Fruit fly (Drosophila melanogaster) whole organism, embryonic: ENCODE measurements around the gene CG9702.

Experiments used
- Bteb2 ChIP-seq: fragments of 200-800 bp; sonication (Bioruptor generic); optimal IDR thresholded peaks from 2 replicates; lab custom pipeline; 2016; ENCODE audit warnings: missing biosample characterization, missing genetic modification characterization
- CG10147 ChIP-seq: fragments of 200-800 bp; sonication (Bioruptor generic); optimal IDR thresholded peaks from 2 replicates; lab custom pipeline; 2019; ENCODE audit warnings: missing biosample characterization, mild to moderate bottlenecking, missing genetic modification characterization, moderate library complexity
- CG10462 ChIP-seq: fragments of 200-800 bp; sonication (Bioruptor generic); optimal IDR thresholded peaks from 2 replicates; lab custom pipeline; 2016; ENCODE audit warnings: missing biosample characterization, missing genetic modification characterization
- CG13624 ChIP-seq: fragments of 200-800 bp; sonication (Bioruptor generic); optimal IDR thresholded peaks from 2 replicates; lab custom pipeline; 2016; ENCODE audit warnings: missing biosample characterization, missing genetic modification characterization
- CG14014 ChIP-seq: fragments of 200-800 bp; sonication (Bioruptor generic); IDR thresholded peaks from 2 replicates; pipeline ENCODE4 v1.3.6; 2022; ENCODE audit warnings: missing biosample characterization, missing genetic modification characterization
- CG15601 ChIP-seq: fragments of 200-800 bp; sonication (Bioruptor generic); optimal IDR thresholded peaks from 3 replicates; lab custom pipeline; 2019; ENCODE audit warnings: missing biosample characterization, mild to moderate bottlenecking, missing genetic modification characterization, moderate library complexity
- CG2202 ChIP-seq: fragments of 200-800 bp; sonication (Bioruptor generic); optimal IDR thresholded peaks from 2 replicates; lab custom pipeline; 2018; ENCODE audit warnings: missing biosample characterization, mild to moderate bottlenecking, missing genetic modification characterization
- CG2889 ChIP-seq: fragments of 200-800 bp; sonication (Bioruptor generic); IDR thresholded peaks from 3 replicates; pipeline ENCODE4 v1.3.6; 2022; ENCODE audit warnings: missing biosample characterization, missing genetic modification characterization
- CG3407 ChIP-seq: fragments of 200-800 bp; sonication (Bioruptor generic); optimal IDR thresholded peaks from 2 replicates; lab custom pipeline; 2018; ENCODE audit warnings: missing biosample characterization, mild to moderate bottlenecking, missing genetic modification characterization
- CG4424 ChIP-seq: fragments of 200-800 bp; sonication (Bioruptor generic); optimal IDR thresholded peaks from 3 replicates; lab custom pipeline; 2016; ENCODE audit warnings: missing biosample characterization, missing genetic modification characterization
- CG4617 ChIP-seq: fragments of 200-800 bp; sonication (Bioruptor generic); optimal IDR thresholded peaks from 3 replicates; lab custom pipeline; 2016; ENCODE audit warnings: missing biosample characterization, missing genetic modification characterization, borderline replicate concordance
- CG6654 ChIP-seq: fragments of 200-800 bp; sonication (Bioruptor generic); optimal IDR thresholded peaks from 2 replicates; lab custom pipeline; 2017; ENCODE audit warnings: missing biosample characterization, mild to moderate bottlenecking, missing genetic modification characterization
- CG6854 ChIP-seq: fragments of 200-800 bp; sonication (Bioruptor generic); optimal IDR thresholded peaks from 3 replicates; lab custom pipeline; 2017; ENCODE audit warnings: missing biosample characterization, mild to moderate bottlenecking, missing genetic modification characterization
- CG7987 ChIP-seq: fragments of 200-800 bp; sonication (Bioruptor generic); optimal IDR thresholded peaks from 2 replicates; lab custom pipeline; 2018; ENCODE audit warnings: missing biosample characterization, mild to moderate bottlenecking, missing genetic modification characterization, moderate library complexity
- CG8478 ChIP-seq: fragments of >200 bp; optimal IDR thresholded peaks from 2 replicates; lab custom pipeline; 2018
- CG9215 ChIP-seq: fragments of 200-800 bp; sonication (Bioruptor generic); IDR thresholded peaks from 2 replicates; pipeline ENCODE4 v1.3.6; 2022; ENCODE audit warnings: missing biosample characterization, missing genetic modification characterization
- CG9609 ChIP-seq: fragments of 200-800 bp; sonication (Bioruptor generic); optimal IDR thresholded peaks from 3 replicates; lab custom pipeline; 2016; ENCODE audit warnings: missing biosample characterization, missing genetic modification characterization
- CG9797 ChIP-seq: fragments of 200-800 bp; sonication (Bioruptor generic); optimal IDR thresholded peaks from 3 replicates; lab custom pipeline; 2018; ENCODE audit warnings: missing biosample characterization, mild to moderate bottlenecking, missing genetic modification characterization
- CHES-1-like ChIP-seq: fragments of 200-800 bp; sonication (Bioruptor generic); optimal IDR thresholded peaks from 2 replicates; lab custom pipeline; 2016; ENCODE audit warnings: missing biosample characterization, missing genetic modification characterization
- Camta ChIP-seq: fragments of 200-800 bp; sonication (Bioruptor generic); optimal IDR thresholded peaks from 2 replicates; lab custom pipeline; 2016; ENCODE audit warnings: missing biosample characterization, missing genetic modification characterization
- D ChIP-seq, 2 experiments: fragments of 200-800 bp in 1 of 2; fragments of >200 bp in 1 of 2; sonication (Bioruptor generic) in 1 of 2; optimal IDR thresholded peaks; 2 replicates in 1 of 2; 3 replicates in 1 of 2; lab custom pipeline; 2017; ENCODE audit warnings: mild to moderate bottlenecking in 1 of 2, missing biosample characterization in 1 of 2, missing genetic modification characterization in 1 of 2, missing genetic modification reagents in 1 of 2
- Deaf1 ChIP-seq: fragments of 200-800 bp; optimal IDR thresholded peaks from 3 replicates; lab custom pipeline; 2019; ENCODE audit warnings: missing biosample characterization, mild to moderate bottlenecking, missing genetic modification characterization, moderate library complexity
- HLH3B ChIP-seq: fragments of 200-800 bp; sonication (Bioruptor generic); IDR thresholded peaks from 2 replicates; pipeline ENCODE4 v1.3.6; 2022; ENCODE audit warnings: missing biosample characterization, missing genetic modification characterization
- HLH54F ChIP-seq: fragments of 200-800 bp; sonication (Bioruptor generic); optimal IDR thresholded peaks from 3 replicates; lab custom pipeline; 2016; ENCODE audit warnings: missing biosample characterization, missing genetic modification characterization
- Hr51 ChIP-seq, 2 experiments: fragments of 200-800 bp; sonication (Bioruptor generic); optimal IDR thresholded peaks; 2 replicates in 1 of 2; 3 replicates in 1 of 2; lab custom pipeline; 2016 to 2018; ENCODE audit warnings: missing biosample characterization in 2 of 2, missing genetic modification characterization in 2 of 2, mild to moderate bottlenecking in 1 of 2, moderate library complexity in 1 of 2
- Lhr ChIP-seq: fragments of 200-800 bp; sonication (Bioruptor generic); optimal IDR thresholded peaks from 3 replicates; lab custom pipeline; 2017; ENCODE audit warnings: mild to moderate bottlenecking, missing biosample characterization, missing genetic modification reagents, missing genetic modification characterization
- Nf-YC ChIP-seq: fragments of 200-800 bp; optimal IDR thresholded peaks from 3 replicates; lab custom pipeline; 2019; ENCODE audit warnings: missing biosample characterization, mild to moderate bottlenecking, missing genetic modification characterization, moderate library complexity
- Ssrp ChIP-seq: fragments of 200-800 bp; sonication (Bioruptor generic); optimal IDR thresholded peaks from 2 replicates; lab custom pipeline; 2018; ENCODE audit warnings: missing biosample characterization, mild to moderate bottlenecking, missing genetic modification characterization, moderate library complexity
- Trl ChIP-seq, 3 experiments: fragments of >200 bp in 2 of 3; fragments of 200-800 bp in 1 of 3; sonication (Bioruptor generic) in 1 of 3; optimal IDR thresholded peaks; 2 replicates in 1 of 3; 3 replicates in 2 of 3; lab custom pipeline; 2016 to 2017; ENCODE audit warnings: missing biosample characterization in 1 of 3, missing genetic modification characterization in 1 of 3
- abd-A ChIP-seq: fragments of 200-800 bp; sonication (Bioruptor generic); optimal IDR thresholded peaks from 3 replicates; lab custom pipeline; 2019; ENCODE audit warnings: missing biosample characterization, mild to moderate bottlenecking, missing genetic modification characterization, moderate library complexity
- aop ChIP-seq: fragments of 200-800 bp; sonication (Bioruptor generic); IDR thresholded peaks from 2 replicates; pipeline ENCODE4 v1.3.6; 2022; ENCODE audit warnings: missing biosample characterization, missing genetic modification characterization
- ase ChIP-seq: fragments of 200-800 bp; sonication (Bioruptor generic); IDR thresholded peaks from 3 replicates; pipeline ENCODE4 v1.3.6; 2022; ENCODE audit warnings: missing biosample characterization, missing genetic modification characterization
- bab2 ChIP-seq: fragments of 200-800 bp; sonication (Bioruptor generic); optimal IDR thresholded peaks from 2 replicates; lab custom pipeline; 2016; ENCODE audit warnings: missing biosample characterization, missing genetic modification characterization
- chm ChIP-seq: fragments of 200-800 bp; sonication (Bioruptor generic); IDR thresholded peaks from 2 replicates; pipeline ENCODE4 v1.3.6; 2022; ENCODE audit warnings: missing biosample characterization, missing genetic modification characterization
- croc ChIP-seq: fragments of 200-800 bp; sonication (Bioruptor generic); conservative IDR thresholded peaks from 3 replicates; pipeline ENCODE4 v1.3.6; 2022; ENCODE audit warnings: missing biosample characterization, missing genetic modification characterization
- crp ChIP-seq, 2 experiments: fragments of 200-800 bp; sonication (Bioruptor generic); optimal IDR thresholded peaks; 2 replicates in 1 of 2; 3 replicates in 1 of 2; lab custom pipeline; 2017; ENCODE audit warnings: missing biosample characterization in 2 of 2, missing genetic modification characterization in 2 of 2, mild to moderate bottlenecking in 1 of 2, moderate library complexity in 1 of 2
- dan ChIP-seq: fragments of 200-800 bp; sonication (Bioruptor generic); IDR thresholded peaks from 2 replicates; pipeline ENCODE4 v1.3.6; 2022; ENCODE audit warnings: missing biosample characterization, missing genetic modification characterization
- dmrt99B ChIP-seq: fragments of 200-800 bp; sonication (Bioruptor generic); optimal IDR thresholded peaks from 2 replicates; lab custom pipeline; 2018; ENCODE audit warnings: missing biosample characterization, mild to moderate bottlenecking, missing genetic modification characterization, moderate library complexity
- gce ChIP-seq: fragments of 200-800 bp; sonication (Bioruptor generic); IDR thresholded peaks from 3 replicates; pipeline ENCODE4 v1.3.6; 2022; ENCODE audit warnings: missing biosample characterization, missing genetic modification characterization
- gro ChIP-seq: fragments of 200-800 bp; sonication (Bioruptor generic); optimal IDR thresholded peaks from 2 replicates; lab custom pipeline; 2016; ENCODE audit warnings: missing biosample characterization, missing genetic modification characterization
- jumu ChIP-seq: fragments of 200-800 bp; sonication (Bioruptor generic); optimal IDR thresholded peaks from 3 replicates; lab custom pipeline; 2016; ENCODE audit warnings: missing biosample characterization, missing genetic modification characterization
- ken ChIP-seq: fragments of 200-800 bp; sonication (Bioruptor generic); IDR thresholded peaks from 3 replicates; pipeline ENCODE4 v1.3.6; 2022; ENCODE audit warnings: missing biosample characterization, missing genetic modification characterization
- luna ChIP-seq: fragments of 200-800 bp; sonication (Bioruptor generic); optimal IDR thresholded peaks from 2 replicates; lab custom pipeline; 2016; ENCODE audit warnings: missing biosample characterization, missing genetic modification characterization
- prd ChIP-seq, 3 experiments: fragments of >200 bp in 2 of 3; fragments of 200-800 bp in 1 of 3; sonication (Bioruptor generic) in 1 of 3; optimal IDR thresholded peaks in 2 of 3; IDR thresholded peaks in 1 of 3; 2 replicates in 2 of 3; 3 replicates in 1 of 3; pipeline versions ENCODE4 v1.3.6 to Lab custom; 2017 to 2022; ENCODE audit warnings: missing biosample characterization in 1 of 3, missing genetic modification characterization in 1 of 3
- shn ChIP-seq: fragments of 200-800 bp; sonication (Bioruptor generic); optimal IDR thresholded peaks from 3 replicates; lab custom pipeline; 2016; ENCODE audit warnings: missing biosample characterization, missing genetic modification characterization
- trh ChIP-seq: fragments of 200-800 bp; sonication (Bioruptor generic); optimal IDR thresholded peaks from 2 replicates; lab custom pipeline; 2016; ENCODE audit warnings: missing biosample characterization, missing genetic modification characterization
- wdn ChIP-seq: fragments of 200-800 bp; sonication (Bioruptor generic); IDR thresholded peaks from 2 replicates; pipeline ENCODE4 v1.3.6; 2022; ENCODE audit warnings: missing biosample characterization, missing genetic modification characterization
- zf30C ChIP-seq: fragments of 200-800 bp; sonication (Bioruptor generic); optimal IDR thresholded peaks from 3 replicates; lab custom pipeline; 2018; ENCODE audit warnings: missing biosample characterization, mild to moderate bottlenecking, missing genetic modification characterization

Gene CG9702

dm6 chr3R:30531989-30532653, 47.1 kb upstream of the CG9702 start, which contains the start of gene tmod (continued):
- TF ChIP-seq abd-A: no peak
- peak; percentile 36 for TF ChIP-seq CG15601 (tag; lab: Kevin White, UChicago)
- TF ChIP-seq crp (GFP tag; optimal IDR thresholded peaks at IDR 0.05; lab: Kevin White, UChicago): no peak
- TF ChIP-seq chm: peak; percentile 52; the same call in 1 of the 2 replicates
- TF ChIP-seq prd (optimal IDR thresholded peaks at IDR 0.05; lab: Kevin White, UChicago): no peak
- peak; percentile 59; the same call in 2 of the 3 replicates for TF ChIP-seq prd (GFP tag; IDR thresholded peaks at IDR 0.05; lab: Robert Waterston, UW)
- TF ChIP-seq CG10147 (GFP tag; lab: Kevin White, UChicago): peak; percentile 19
- peak; percentile 42 for TF ChIP-seq Deaf1 (tag; lab: Kevin White, UChicago)
- peak; percentile 66; the same call in 2 of the 3 replicates for TF ChIP-seq ken
- TF ChIP-seq trh (GFP tag; lab: Kevin White, UChicago): no peak
- no peak for TF ChIP-seq CG13624 (GFP tag; lab: Kevin White, UChicago)
- TF ChIP-seq Lhr (GFP tag; lab: Kevin White, UChicago): no peak
- peak; percentile 15 for TF ChIP-seq Nf-YC (tag; lab: Kevin White, UChicago)
- peak; percentile 50 for TF ChIP-seq CG8478 (lab: Kevin White, UChicago)
- TF ChIP-seq CG9215 (GFP tag; lab: Robert Waterston, UW): 0 out of 2 replicates have a peak, but pooled peaks have one; percentile 28
- peak in 1 of 2 experiments; percentile 64 for TF ChIP-seq Hr51 (GFP tag; optimal IDR thresholded peaks at IDR 0.05; lab: Kevin White, UChicago)
- peak; percentile 95 for TF ChIP-seq aop (GFP tag; lab: Robert Waterston, UW)
- TF ChIP-seq dan (GFP tag; lab: Robert Waterston, UW): no peak
- TF ChIP-seq CG4424 (GFP tag; lab: Kevin White, UChicago): peak; percentile 36
- TF ChIP-seq CG6654 (GFP tag; lab: Kevin White, UChicago): peak; percentile 33
- no peak for TF ChIP-seq Bteb2
- TF ChIP-seq CG4617 (GFP tag; lab: Kevin White, UChicago): no peak
- TF ChIP-seq CG6854 (GFP tag; lab: Kevin White, UChicago): peak; percentile 12
- peak; percentile 25 for TF ChIP-seq CG3407 (GFP tag; lab: Kevin White, UChicago)
- TF ChIP-seq Trl (optimal IDR thresholded peaks at IDR 0.05; lab: Kevin White, UChicago): peak; percentile 79 to 84
- TF ChIP-seq Trl (GFP tag; optimal IDR thresholded peaks at IDR 0.05; lab: Kevin White, UChicago): no peak
- no peak for TF ChIP-seq CG7987 (GFP tag; lab: Kevin White, UChicago)
- no peak for TF ChIP-seq bab2 (GFP tag; lab: Kevin White, UChicago)
- TF ChIP-seq luna (GFP tag; lab: Kevin White, UChicago): no peak
- no peak for TF ChIP-seq wdn (GFP tag; lab: Robert Waterston, UW)
- TF ChIP-seq D (optimal IDR thresholded peaks at IDR 0.05; lab: Kevin White, UChicago): no peak
- TF ChIP-seq D (GFP tag; optimal IDR thresholded peaks at IDR 0.05; lab: Kevin White, UChicago): peak; percentile 38
- peak; percentile 31 for TF ChIP-seq CG9609
- peak; percentile 10; the same call in 1 of the 2 replicates for TF ChIP-seq HLH3B (GFP tag; lab: Robert Waterston, UW)
- 0 out of 2 replicates have a peak, but pooled peaks have one; percentile 5 for TF ChIP-seq CG14014 (GFP tag; lab: Robert Waterston, UW)
- TF ChIP-seq zf30C (GFP tag; lab: Kevin White, UChicago): peak; percentile 32
- no peak for TF ChIP-seq gro (GFP tag; lab: Kevin White, UChicago)
- peak; percentile 80 for TF ChIP-seq dmrt99B
- TF ChIP-seq CG10462: no peak
- TF ChIP-seq ase (GFP tag; lab: Robert Waterston, UW): no peak
- TF ChIP-seq shn (GFP tag; lab: Kevin White, UChicago): peak; percentile 37
- TF ChIP-seq CG2889: no peak
- TF ChIP-seq croc: peak; percentile 21; the same call in 1 of the 3 replicates
- no peak for TF ChIP-seq CG9797 (GFP tag; lab: Kevin White, UChicago)
- peak; percentile 27 for TF ChIP-seq Camta
- no peak for TF ChIP-seq gce
- peak; percentile 19 for TF ChIP-seq HLH54F (GFP tag; lab: Kevin White, UChicago)
- no peak for TF ChIP-seq CG2202
- TF ChIP-seq CHES-1-like: no peak
- TF ChIP-seq Ssrp: peak; percentile 62
- TF ChIP-seq jumu (GFP tag; lab: Kevin White, UChicago): peak; percentile 14
